Fruit fly (Drosophila melanogaster) whole organism, embryonic: ENCODE data around the gene eIF3d1.

ENCODE experiments used
- Abd-B ChIP-seq: fragments of 200-800 bp; sonication (Bioruptor generic); optimal IDR thresholded peaks from 2 replicates; lab custom pipeline; 2018; ENCODE audit warnings: missing biosample characterization, mild to moderate bottlenecking, missing genetic modification characterization, moderate library complexity
- Asciz ChIP-seq: fragments of 200-800 bp; sonication (Bioruptor generic); optimal IDR thresholded peaks from 2 replicates; lab custom pipeline; 2017; ENCODE audit warnings: missing biosample characterization, mild to moderate bottlenecking, missing genetic modification characterization, missing genetic modification reagents
- Atf-2 ChIP-seq: fragments of 200-800 bp; sonication (Bioruptor generic); optimal IDR thresholded peaks from 2 replicates; lab custom pipeline; 2016; ENCODE audit warnings: missing biosample characterization, missing genetic modification characterization
- B-H2 ChIP-seq: fragments of 200-800 bp; sonication (Bioruptor generic); optimal IDR thresholded peaks from 2 replicates; lab custom pipeline; 2018; ENCODE audit warnings: missing biosample characterization, mild to moderate bottlenecking, missing genetic modification characterization
- BEAF-32 ChIP-seq: fragments of 200-800 bp; sonication (Bioruptor generic); optimal IDR thresholded peaks from 3 replicates; lab custom pipeline; 2017; ENCODE audit warnings: missing biosample characterization, missing genetic modification characterization, mild to moderate bottlenecking, moderate library complexity, missing genetic modification reagents
- BtbVII ChIP-seq: fragments of 200-800 bp; sonication (Bioruptor generic); optimal IDR thresholded peaks from 3 replicates; lab custom pipeline; 2017; ENCODE audit warnings: missing biosample characterization, mild to moderate bottlenecking, missing genetic modification characterization
- CG10209 ChIP-seq: fragments of 200-800 bp; sonication (Bioruptor generic); optimal IDR thresholded peaks from 3 replicates; lab custom pipeline; 2017; ENCODE audit warnings: missing biosample characterization, mild to moderate bottlenecking, missing genetic modification characterization, missing genetic modification reagents
- CG11560 ChIP-seq: fragments of 200-800 bp; sonication (Bioruptor generic); IDR thresholded peaks from 3 replicates; pipeline ENCODE4 v1.3.6; 2022; ENCODE audit warnings: missing biosample characterization, missing genetic modification characterization
- CG12744 ChIP-seq: fragments of 200-800 bp; sonication (Bioruptor generic); optimal IDR thresholded peaks from 2 replicates; lab custom pipeline; 2016; ENCODE audit warnings: missing biosample characterization, missing genetic modification characterization
- CG13775 ChIP-seq: fragments of 200-800 bp; sonication (Bioruptor generic); optimal IDR thresholded peaks from 3 replicates; lab custom pipeline; 2017; ENCODE audit warnings: missing biosample characterization, mild to moderate bottlenecking, missing genetic modification characterization
- CG14860 ChIP-seq: fragments of 200-800 bp; sonication (Bioruptor generic); IDR thresholded peaks from 3 replicates; pipeline ENCODE4 v1.3.6; 2022; ENCODE audit warnings: missing biosample characterization, missing genetic modification characterization; ENCODE audit not compliant: partially characterized antibody
- CG17568 ChIP-seq: fragments of 200-800 bp; sonication (Bioruptor generic); optimal IDR thresholded peaks from 2 replicates; lab custom pipeline; 2018; ENCODE audit warnings: missing biosample characterization, mild to moderate bottlenecking, missing genetic modification characterization, moderate library complexity
- CG17912 ChIP-seq: fragments of 200-800 bp; sonication (Bioruptor generic); optimal IDR thresholded peaks from 2 replicates; lab custom pipeline; 2018; ENCODE audit warnings: missing biosample characterization, mild to moderate bottlenecking, missing genetic modification characterization
- CG18599 ChIP-seq: fragments of 200-800 bp; sonication (Bioruptor generic); optimal IDR thresholded peaks from 3 replicates; lab custom pipeline; 2017; ENCODE audit warnings: missing biosample characterization, missing genetic modification characterization, mild to moderate bottlenecking, moderate library complexity, missing genetic modification reagents
- CG2199 ChIP-seq: fragments of 200-800 bp; sonication (Bioruptor generic); IDR thresholded peaks from 3 replicates; pipeline ENCODE4 v1.3.6; 2022; ENCODE audit warnings: missing biosample characterization, missing genetic modification characterization
- CG2678 ChIP-seq: fragments of 200-800 bp; sonication (Bioruptor generic); optimal IDR thresholded peaks from 3 replicates; lab custom pipeline; 2019; ENCODE audit warnings: missing biosample characterization, mild to moderate bottlenecking, missing genetic modification characterization, moderate library complexity
- CG30403 ChIP-seq: fragments of 200-800 bp; sonication (Bioruptor generic); optimal IDR thresholded peaks from 3 replicates; lab custom pipeline; 2016; ENCODE audit warnings: missing biosample characterization, missing genetic modification characterization
- CG31441 ChIP-seq: fragments of 200-800 bp; sonication (Bioruptor generic); IDR thresholded peaks from 2 replicates; pipeline ENCODE4 v1.3.6; 2022; ENCODE audit warnings: missing biosample characterization, missing genetic modification characterization
- CG33557 ChIP-seq: fragments of 200-800 bp; sonication (Bioruptor generic); optimal IDR thresholded peaks from 2 replicates; lab custom pipeline; 2019; ENCODE audit warnings: missing biosample characterization, mild to moderate bottlenecking, missing genetic modification characterization, moderate library complexity
- CG3838 ChIP-seq: fragments of 200-800 bp; sonication (Bioruptor generic); optimal IDR thresholded peaks from 3 replicates; lab custom pipeline; 2016; ENCODE audit warnings: missing biosample characterization, missing genetic modification characterization
- CG42726 ChIP-seq: fragments of 200-800 bp; sonication (Bioruptor generic); IDR thresholded peaks from 2 replicates; pipeline ENCODE4 v1.3.6; 2022; ENCODE audit warnings: missing biosample characterization, missing genetic modification characterization; ENCODE audit not compliant: partially characterized antibody
- CG4360 ChIP-seq: fragments of 200-800 bp; sonication (Bioruptor generic); IDR thresholded peaks from 2 replicates; pipeline ENCODE4 v1.3.6; 2022; ENCODE audit warnings: missing biosample characterization, missing genetic modification characterization
- CG7745 ChIP-seq: fragments of 200-800 bp; sonication (Bioruptor generic); optimal IDR thresholded peaks from 2 replicates; lab custom pipeline; 2018; ENCODE audit warnings: missing biosample characterization, mild to moderate bottlenecking, missing genetic modification characterization, moderate library complexity
- CG9727 ChIP-seq: fragments of 200-800 bp; sonication (Bioruptor generic); optimal IDR thresholded peaks from 3 replicates; lab custom pipeline; 2017; ENCODE audit warnings: missing biosample characterization, mild to moderate bottlenecking, missing genetic modification characterization
- CG9817 ChIP-seq: fragments of 200-800 bp; sonication (Bioruptor generic); optimal IDR thresholded peaks from 2 replicates; lab custom pipeline; 2018; ENCODE audit warnings: missing biosample characterization, mild to moderate bottlenecking, missing genetic modification characterization, moderate library complexity
- CG9932 ChIP-seq: fragments of 200-800 bp; sonication (Bioruptor generic); IDR thresholded peaks from 2 replicates; pipeline ENCODE4 v1.3.6; 2022; ENCODE audit warnings: missing biosample characterization, missing genetic modification characterization
- D19B ChIP-seq: fragments of 200-800 bp; sonication (Bioruptor generic); optimal IDR thresholded peaks from 2 replicates; lab custom pipeline; 2017; ENCODE audit warnings: missing biosample characterization, mild to moderate bottlenecking, missing genetic modification characterization
- Gsc ChIP-seq: fragments of 200-800 bp; sonication (Bioruptor generic); IDR thresholded peaks from 2 replicates; pipeline ENCODE4 v1.3.6; 2022; ENCODE audit warnings: missing biosample characterization, missing genetic modification characterization
- HHEX ChIP-seq: fragments of 200-800 bp; sonication (Bioruptor generic); optimal IDR thresholded peaks from 3 replicates; lab custom pipeline; 2017; ENCODE audit warnings: missing biosample characterization, mild to moderate bottlenecking, missing genetic modification characterization, missing genetic modification reagents
- Hey ChIP-seq: fragments of 200-800 bp; sonication (Bioruptor generic); optimal IDR thresholded peaks from 3 replicates; lab custom pipeline; 2018; ENCODE audit warnings: missing biosample characterization, mild to moderate bottlenecking, missing genetic modification characterization
- Hmx ChIP-seq: fragments of 200-800 bp; sonication (Bioruptor generic); optimal IDR thresholded peaks from 2 replicates; lab custom pipeline; 2016; ENCODE audit warnings: missing biosample characterization, missing genetic modification characterization
- Hsf ChIP-seq: fragments of 200-800 bp; sonication (Bioruptor generic); optimal IDR thresholded peaks from 3 replicates; lab custom pipeline; 2016; ENCODE audit warnings: missing biosample characterization, missing genetic modification characterization
- MBD-R2 ChIP-seq: fragments of 200-800 bp; sonication (Bioruptor generic); IDR thresholded peaks from 2 replicates; pipeline ENCODE4 v1.3.6; 2022; ENCODE audit warnings: missing biosample characterization, missing genetic modification characterization
- ac ChIP-seq: fragments of 200-800 bp; sonication (Bioruptor generic); optimal IDR thresholded peaks from 3 replicates; lab custom pipeline; 2017; ENCODE audit warnings: missing biosample characterization, mild to moderate bottlenecking, missing genetic modification characterization
- az2 ChIP-seq: fragments of 200-800 bp; sonication (Bioruptor generic); optimal IDR thresholded peaks from 3 replicates; lab custom pipeline; 2016; ENCODE audit warnings: missing biosample characterization, missing genetic modification characterization
- chn ChIP-seq: fragments of 200-800 bp; sonication (Bioruptor generic); optimal IDR thresholded peaks from 2 replicates; lab custom pipeline; 2016; ENCODE audit warnings: missing biosample characterization, missing genetic modification characterization
- corto ChIP-seq: fragments of 200-800 bp; sonication (Bioruptor generic); optimal IDR thresholded peaks from 2 replicates; lab custom pipeline; 2016; ENCODE audit warnings: missing biosample characterization, mild to moderate bottlenecking, missing genetic modification characterization, moderate library complexity
- crc ChIP-seq: fragments of 200-800 bp; sonication (Bioruptor generic); optimal IDR thresholded peaks from 2 replicates; lab custom pipeline; 2016; ENCODE audit warnings: missing biosample characterization, missing genetic modification characterization
- eve ChIP-seq, 2 experiments: fragments of >200 bp; optimal IDR thresholded peaks; 2 replicates each; lab custom pipeline; 2017; ENCODE audit warnings: missing biosample characterization in 2 of 2, missing genetic modification characterization in 2 of 2
- exex ChIP-seq: fragments of 200-800 bp; sonication (Bioruptor generic); optimal IDR thresholded peaks from 4 replicates; lab custom pipeline; 2018; ENCODE audit warnings: missing biosample characterization, mild to moderate bottlenecking, missing genetic modification characterization, moderate library complexity
- fd96Cb ChIP-seq: fragments of 200-800 bp; sonication (Bioruptor generic); optimal IDR thresholded peaks from 2 replicates; lab custom pipeline; 2018; ENCODE audit warnings: missing biosample characterization, mild to moderate bottlenecking, missing genetic modification characterization, moderate library complexity
- gem ChIP-seq: fragments of 200-800 bp; sonication (Bioruptor generic); optimal IDR thresholded peaks from 2 replicates; lab custom pipeline; 2019; ENCODE audit warnings: missing biosample characterization, mild to moderate bottlenecking, missing genetic modification characterization, moderate library complexity
- jumu ChIP-seq: fragments of 200-800 bp; sonication (Bioruptor generic); optimal IDR thresholded peaks from 3 replicates; lab custom pipeline; 2016; ENCODE audit warnings: missing biosample characterization, missing genetic modification characterization
- lov ChIP-seq, 2 experiments: fragments of 200-800 bp in 1 of 2; fragments of >200 bp in 1 of 2; sonication (Bioruptor generic) in 1 of 2; IDR thresholded peaks in 1 of 2; optimal IDR thresholded peaks in 1 of 2; 2 replicates in 1 of 2; 3 replicates in 1 of 2; pipeline versions ENCODE4 v1.3.6 to Lab custom; 2017 to 2022; ENCODE audit warnings: missing biosample characterization in 1 of 2, missing genetic modification characterization in 1 of 2
- sens ChIP-seq: fragments of 200-800 bp; sonication (Bioruptor generic); peaks from one replicate; lab custom pipeline; 2016; ENCODE audit warnings: missing biosample characterization, missing genetic modification characterization
- sim ChIP-seq: fragments of 200-800 bp; sonication (Bioruptor generic); IDR thresholded peaks from 2 replicates; pipeline ENCODE4 v1.3.6; 2022; ENCODE audit warnings: missing biosample characterization, missing genetic modification characterization
- sr ChIP-seq: fragments of 200-800 bp; sonication (Bioruptor generic); IDR thresholded peaks from 3 replicates; pipeline ENCODE4 v1.3.6; 2022; ENCODE audit warnings: missing biosample characterization, missing genetic modification characterization
- stc ChIP-seq: fragments of 200-800 bp; sonication (Bioruptor generic); IDR thresholded peaks from 2 replicates; pipeline ENCODE4 v1.3.6; 2022; ENCODE audit warnings: missing biosample characterization, missing genetic modification characterization
- zen2 ChIP-seq: fragments of 200-800 bp; sonication (Bioruptor generic); IDR thresholded peaks from 3 replicates; pipeline ENCODE4 v1.3.6; 2022; ENCODE audit warnings: missing biosample characterization, missing genetic modification characterization; ENCODE audit not compliant: partially characterized antibody

Gene eIF3d1

DNA sequence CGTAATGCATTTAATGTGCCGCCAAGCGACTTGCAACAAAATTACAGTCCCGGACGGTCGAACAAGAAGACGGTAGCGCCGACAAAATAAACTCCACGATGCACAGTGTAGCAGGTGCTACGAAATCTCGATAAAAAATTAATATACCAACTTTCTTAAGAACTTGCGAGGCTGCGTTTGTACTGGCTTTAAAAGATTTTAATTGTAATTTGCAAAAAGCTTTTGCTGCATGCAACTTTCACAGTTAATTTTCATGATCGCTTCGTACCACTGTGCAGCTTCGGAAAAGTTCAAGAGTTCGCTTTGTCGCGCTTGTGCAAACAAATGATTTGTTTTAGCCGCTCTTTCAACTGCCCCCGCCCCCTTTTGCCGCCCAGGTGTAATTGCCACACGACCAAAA lies 33.7 kb upstream of the eIF3d1 start (continued):
- TF ChIP-seq CG30403 (peak; percentile 72), zen2 (GFP tag; lab: Robert Waterston, UW) (no peak), CG9817 (tag; lab: Kevin White, UChicago) (peak; percentile 36), BEAF-32 (GFP tag; lab: Kevin White, UChicago) (no peak), CG33557 (GFP tag; lab: Kevin White, UChicago) (no peak), CG9932 (GFP tag; lab: Robert Waterston, UW) (peak; percentile 49), sr (peak; percentile 68; the same call in 2 of the 3 replicates), Hmx (GFP tag; lab: Kevin White, UChicago) (no peak), CG17912 (GFP tag; lab: Kevin White, UChicago) (no peak), CG4360 (GFP tag; lab: Robert Waterston, UW) (peak; percentile 36; the same call in 1 of the 2 replicates), Gsc (peak; percentile 68; the same call in 1 of the 2 replicates), fd96Cb (tag; lab: Kevin White, UChicago) (peak; percentile 75), CG11560 (tag; lab: Robert Waterston, UW) (no peak), D19B (GFP tag; lab: Kevin White, UChicago) (peak; percentile 2), CG3838 (GFP tag; lab: Kevin White, UChicago) (no peak), stc (peak; percentile 83), CG12744 (no peak), crc (GFP tag; lab: Kevin White, UChicago) (peak; percentile 39), CG31441 (peak; percentile 70), CG10209 (GFP tag; lab: Kevin White, UChicago) (peak; percentile 50), CG18599 (GFP tag; lab: Kevin White, UChicago) (peak; percentile 74), CG14860 (GFP tag; lab: Robert Waterston, UW) (peak; percentile 37; the same call in 1 of the 3 replicates), CG17568 (GFP tag; lab: Kevin White, UChicago) (peak; percentile 50), B-H2 (GFP tag; lab: Kevin White, UChicago) (no peak), BtbVII (peak; percentile 29), HHEX (GFP tag; lab: Kevin White, UChicago) (peak; percentile 73), sens (GFP tag; lab: Kevin White, UChicago) (peak; percentile 98), CG13775 (GFP tag; lab: Kevin White, UChicago) (peak; percentile 44), lov (optimal IDR thresholded peaks at IDR 0.05; lab: Kevin White, UChicago) (no peak), lov (GFP tag; IDR thresholded peaks at IDR 0.05; lab: Robert Waterston, UW) (peak; percentile 86), ac (GFP tag; lab: Kevin White, UChicago) (no peak), Asciz (peak; percentile 70), corto (GFP tag; lab: Kevin White, UChicago) (no peak), Atf-2 (GFP tag; lab: Kevin White, UChicago) (peak; percentile 50), jumu (GFP tag; lab: Kevin White, UChicago) (peak; percentile 51), sim (GFP tag; lab: Robert Waterston, UW) (0 out of 2 replicates have a peak, but pooled peaks have one; percentile 24), Abd-B (GFP tag; lab: Kevin White, UChicago) (peak; percentile 56), gem (tag; lab: Kevin White, UChicago) (peak; percentile 78), chn (GFP tag; lab: Kevin White, UChicago) (peak; percentile 75), Hsf (peak; percentile 75), CG9727 (peak; percentile 49), eve (GFP tag; optimal IDR thresholded peaks at IDR 0.05; lab: Kevin White, UChicago) (peak in 1 of 2 experiments; percentile 85), CG7745 (tag; lab: Kevin White, UChicago) (no peak), CG42726 (GFP tag; lab: Robert Waterston, UW) (no peak), CG2678 (tag; lab: Kevin White, UChicago) (peak; percentile 75), az2 (GFP tag; lab: Kevin White, UChicago) (peak; percentile 80), MBD-R2 (GFP tag; lab: Robert Waterston, UW) (0 out of 2 replicates have a peak, but pooled peaks have one; percentile 20), CG2199 (GFP tag; lab: Robert Waterston, UW) (peak; percentile 49; the same call in 1 of the 3 replicates), Hey (tag; lab: Kevin White, UChicago) (no peak), exex (no peak)
